Worm (Caenorhabditis elegans): ENCODE data around the gene bus-12.

ce11 chrIV:13303442-13303841, 47.5 kb downstream of the bus-12 start, which contains the start of gene Y67H2A.7:
- TF ChIP-seq mab-5 (tag; optimal IDR thresholded peaks at IDR 0.05): no peak
- no peak for TF ChIP-seq nhr-237 (tag; optimal IDR thresholded peaks at IDR 0.05)
- TF ChIP-seq blmp-1 (tag; optimal IDR thresholded peaks at IDR 0.05): no peak
- no peak for TF ChIP-seq unc-39 (tag; optimal IDR thresholded peaks at IDR 0.05)
- TF ChIP-seq snpc-4 (tag; optimal IDR thresholded peaks at IDR 0.05): no peak
- TF ChIP-seq cnd-1 (tag; optimal IDR thresholded peaks at IDR 0.05): no peak
- no peak for TF ChIP-seq lsy-2 (tag; optimal IDR thresholded peaks at IDR 0.05)
- no peak for TF ChIP-seq elt-1 (tag; optimal IDR thresholded peaks at IDR 0.05; ENCODE audit: borderline replicate concordance, insufficient read depth)
- no peak for TF ChIP-seq bed-3 (GFP tag; optimal IDR thresholded peaks at IDR 0.05)
- TF ChIP-seq pha-4 (tag; optimal IDR thresholded peaks at IDR 0.05): no peak
- no peak for TF ChIP-seq drap-1 (GFP tag; optimal IDR thresholded peaks at IDR 0.05)
- TF ChIP-seq sem-2 (GFP tag; optimal IDR thresholded peaks at IDR 0.05): no peak
- no peak for TF ChIP-seq nhr-76 (tag; optimal IDR thresholded peaks at IDR 0.05)

Measured in whole organism, mixed stage, embryonic.